Worm (Caenorhabditis elegans) whole organism, L4 larva: ENCODE data around the gene btb-10.
"Not testable (repeated sequence)": the region's sequence is repeated elsewhere in the genome, so short reads cannot be mapped to it uniquely, and the experiment has no call there.

ENCODE experiments used
- aha-1 ChIP-seq: fragments of 150-350 bp; peaks from one replicate; lab custom pipeline; 2014; ENCODE audit warnings: missing biosample characterization, missing genetic modification characterization
- ceh-82 ChIP-seq: sonication (generic microtip); optimal IDR thresholded peaks from 2 replicates; lab custom pipeline; 2017; ENCODE audit warnings: missing biosample characterization, missing genetic modification characterization
- madf-9 ChIP-seq: fragments of 200-800 bp; sonication (Bioruptor generic); conservative IDR thresholded peaks from 2 replicates; pipeline ENCODE4 v1.3.6; 2022; ENCODE audit warnings: missing genetic modification reagents, missing genetic modification characterization, missing compliant biosample characterization
- mdl-1 ChIP-seq, 2 experiments: fragments of 150-350 bp in 1 of 2; sonication (generic microtip) in 1 of 2; optimal IDR thresholded peaks; 2 replicates each; lab custom pipeline; 2014 to 2017; ENCODE audit warnings: missing biosample characterization in 2 of 2, missing genetic modification characterization in 2 of 2
- nhr-48 ChIP-seq: sonication (generic microtip); optimal IDR thresholded peaks from 2 replicates; lab custom pipeline; 2016; ENCODE audit warnings: mild to moderate bottlenecking, missing genetic modification characterization, missing compliant biosample characterization
- ztf-7 ChIP-seq: fragments of 150-350 bp; optimal IDR thresholded peaks from 2 replicates; lab custom pipeline; 2014; ENCODE audit warnings: missing biosample characterization, missing genetic modification characterization

DNA sequence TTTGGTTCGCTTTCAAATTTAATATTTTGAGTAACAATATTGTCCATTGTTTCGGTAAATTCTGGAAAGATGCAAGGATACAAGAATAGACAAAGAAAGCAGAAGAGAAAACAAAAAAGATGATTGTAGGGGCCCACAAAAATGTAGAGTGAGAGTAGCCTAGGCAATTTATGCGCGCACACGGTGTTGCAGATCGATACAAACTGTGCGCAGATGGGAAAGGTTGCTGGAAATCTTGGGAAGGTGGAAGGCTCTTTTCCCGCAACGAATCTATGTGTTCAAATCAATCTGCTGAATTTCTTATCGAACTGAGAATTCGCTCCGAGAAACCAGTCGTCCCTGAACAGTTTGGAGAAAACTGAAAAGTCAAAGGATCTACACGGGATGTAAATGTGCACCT, at the start of gene btb-10:
- not testable (repeated sequence) for TF ChIP-seq mdl-1 (tag; optimal IDR thresholded peaks at IDR 0.05; lab: Kevin White, UChicago); ceh-82 (tag; lab: Kevin White, UChicago); aha-1 (tag; lab: Kevin White, UChicago); nhr-48; madf-9 (GFP tag; lab: Robert Waterston, UW); ztf-7 (tag; lab: Kevin White, UChicago)
